Worm (Caenorhabditis elegans) whole organism, L3 larva: ENCODE results near the gene alh-9.
A peak's percentile ranks its signal among the peaks of the same experiment; 100 is the strongest.

Experiments
- R02D3.7 ChIP-seq: fragments of 150-350 bp; optimal IDR thresholded peaks from 2 replicates; lab custom pipeline; 2014; ENCODE audit warnings: missing biosample characterization, missing genetic modification characterization
- ZK546.5 ChIP-seq: sonication (generic microtip); optimal IDR thresholded peaks from 2 replicates; lab custom pipeline; 2017; ENCODE audit warnings: missing biosample characterization, missing genetic modification characterization
- aly-2 ChIP-seq: fragments of 150-350 bp; optimal IDR thresholded peaks from 2 replicates; lab custom pipeline; 2014; ENCODE audit warnings: missing biosample characterization, missing genetic modification characterization
- ama-1 ChIP-seq: fragments of 150-350 bp; optimal IDR thresholded peaks from 2 replicates; lab custom pipeline; 2018
- ceh-16 ChIP-seq: sonication (generic microtip); optimal IDR thresholded peaks from 2 replicates; lab custom pipeline; 2017; ENCODE audit warnings: missing biosample characterization, missing genetic modification characterization
- daf-12 ChIP-seq: fragments of 150-350 bp; optimal IDR thresholded peaks from 2 replicates; lab custom pipeline; 2014; ENCODE audit warnings: missing biosample characterization, missing genetic modification reagents, missing genetic modification characterization
- egl-27 ChIP-seq: sonication (generic microtip); optimal IDR thresholded peaks from 4 replicates; lab custom pipeline; 2017; ENCODE audit warnings: missing biosample characterization, missing genetic modification reagents, missing genetic modification characterization
- egl-5 ChIP-seq: fragments of 150-350 bp; optimal IDR thresholded peaks from 2 replicates; lab custom pipeline; 2017; ENCODE audit warnings: missing biosample characterization, missing genetic modification reagents, missing genetic modification characterization, inconsistent platforms
- elt-1 ChIP-seq: fragments of 150-350 bp; optimal IDR thresholded peaks from 2 replicates; lab custom pipeline; 2014; ENCODE audit warnings: missing biosample characterization, missing genetic modification characterization
- elt-2 ChIP-seq: sonication (generic microtip); optimal IDR thresholded peaks from 2 replicates; lab custom pipeline; 2016; ENCODE audit warnings: missing genetic modification reagents, mild to moderate bottlenecking, missing genetic modification characterization, missing compliant biosample characterization
- elt-3 ChIP-seq, 3 experiments: fragments of 150-350 bp in 1 of 3; sonication (generic microtip) in 2 of 3; optimal IDR thresholded peaks; 2 replicates in 2 of 3; 4 replicates in 1 of 3; lab custom pipeline; 2014 to 2017; ENCODE audit warnings: missing biosample characterization in 3 of 3, missing genetic modification characterization in 3 of 3
- eor-1 ChIP-seq, 2 experiments: fragments of 150-350 bp; optimal IDR thresholded peaks; 2 replicates each; lab custom pipeline; 2014 to 2018; ENCODE audit warnings: missing biosample characterization in 2 of 2, missing genetic modification characterization in 2 of 2
- fkh-10 ChIP-seq: sonication (generic microtip); optimal IDR thresholded peaks from 2 replicates; lab custom pipeline; 2017; ENCODE audit warnings: missing biosample characterization, missing genetic modification reagents, missing genetic modification characterization
- hmg-11 ChIP-seq: sonication (generic microtip); optimal IDR thresholded peaks from 2 replicates; lab custom pipeline; 2016; ENCODE audit warnings: missing genetic modification characterization, missing compliant biosample characterization
- jun-1 ChIP-seq: fragments of 150-350 bp; optimal IDR thresholded peaks from 2 replicates; lab custom pipeline; 2014; ENCODE audit warnings: missing biosample characterization, missing genetic modification reagents, missing genetic modification characterization
- lin-15B ChIP-seq: fragments of 150-350 bp; optimal IDR thresholded peaks from 2 replicates; lab custom pipeline; 2014; ENCODE audit warnings: missing biosample characterization, missing genetic modification characterization
- lin-39 ChIP-seq: fragments of 150-350 bp; optimal IDR thresholded peaks from 2 replicates; lab custom pipeline; 2018; ENCODE audit warnings: missing biosample characterization, missing genetic modification reagents, missing genetic modification characterization
- mml-1 ChIP-seq: fragments of 150-350 bp; sonication (generic microtip); optimal IDR thresholded peaks from 3 replicates; lab custom pipeline; 2014; ENCODE audit warnings: missing biosample characterization, missing genetic modification characterization
- nfya-1 ChIP-seq: sonication (generic microtip); optimal IDR thresholded peaks from 2 replicates; lab custom pipeline; 2017; ENCODE audit warnings: missing genetic modification characterization, mild to moderate bottlenecking, missing compliant biosample characterization, antibody characterized with exemption, moderate library complexity; ENCODE audit not compliant: insufficient read depth
- nhr-12 ChIP-seq: fragments of 150-350 bp; optimal IDR thresholded peaks from 2 replicates; lab custom pipeline; 2014; ENCODE audit warnings: missing biosample characterization, missing genetic modification characterization
- nhr-23 ChIP-seq: fragments of 150-350 bp; optimal IDR thresholded peaks from 2 replicates; lab custom pipeline; 2014; ENCODE audit warnings: missing biosample characterization, missing genetic modification reagents, missing genetic modification characterization
- nhr-25 ChIP-seq: sonication (generic microtip); optimal IDR thresholded peaks from 2 replicates; lab custom pipeline; 2017; ENCODE audit warnings: missing biosample characterization, missing genetic modification characterization
- nhr-28 ChIP-seq: fragments of 150-350 bp; optimal IDR thresholded peaks from 2 replicates; lab custom pipeline; 2014; ENCODE audit warnings: missing biosample characterization, missing genetic modification characterization
- nhr-43 ChIP-seq: sonication (generic microtip); optimal IDR thresholded peaks from 2 replicates; lab custom pipeline; 2016; ENCODE audit warnings: mild to moderate bottlenecking, missing genetic modification characterization, missing compliant biosample characterization; ENCODE audit not compliant: poor library complexity, severe bottlenecking
- nhr-76 ChIP-seq: fragments of 150-350 bp; sonication (generic microtip); optimal IDR thresholded peaks from 5 replicates; lab custom pipeline; 2014; ENCODE audit warnings: missing biosample characterization, missing genetic modification characterization
- pha-4 ChIP-seq: fragments of 150-350 bp; optimal IDR thresholded peaks from 2 replicates; lab custom pipeline; 2014; ENCODE audit warnings: missing biosample characterization, missing genetic modification reagents, missing genetic modification characterization
- pqm-1 ChIP-seq: fragments of 150-350 bp; optimal IDR thresholded peaks from 2 replicates; lab custom pipeline; 2017; ENCODE audit warnings: missing biosample characterization, missing genetic modification characterization, inconsistent platforms
- snpc-4 ChIP-seq: fragments of 150-350 bp; optimal IDR thresholded peaks from 2 replicates; lab custom pipeline; 2014; ENCODE audit warnings: missing biosample characterization, missing genetic modification characterization
- unc-39 ChIP-seq: sonication (generic microtip); optimal IDR thresholded peaks from 4 replicates; lab custom pipeline; 2017; ENCODE audit warnings: missing biosample characterization, missing genetic modification characterization
- unc-62 ChIP-seq: fragments of 150-350 bp; sonication (generic microtip); optimal IDR thresholded peaks from 4 replicates; lab custom pipeline; 2014; ENCODE audit warnings: missing biosample characterization, missing genetic modification reagents, missing genetic modification characterization
- ztf-11 ChIP-seq: fragments of 150-350 bp; optimal IDR thresholded peaks from 2 replicates; lab custom pipeline; 2014; ENCODE audit warnings: missing biosample characterization, missing genetic modification characterization
- ztf-4 ChIP-seq: fragments of 150-350 bp; optimal IDR thresholded peaks from 2 replicates; lab custom pipeline; 2014; ENCODE audit warnings: missing biosample characterization, missing genetic modification characterization

Gene alh-9

DNA sequence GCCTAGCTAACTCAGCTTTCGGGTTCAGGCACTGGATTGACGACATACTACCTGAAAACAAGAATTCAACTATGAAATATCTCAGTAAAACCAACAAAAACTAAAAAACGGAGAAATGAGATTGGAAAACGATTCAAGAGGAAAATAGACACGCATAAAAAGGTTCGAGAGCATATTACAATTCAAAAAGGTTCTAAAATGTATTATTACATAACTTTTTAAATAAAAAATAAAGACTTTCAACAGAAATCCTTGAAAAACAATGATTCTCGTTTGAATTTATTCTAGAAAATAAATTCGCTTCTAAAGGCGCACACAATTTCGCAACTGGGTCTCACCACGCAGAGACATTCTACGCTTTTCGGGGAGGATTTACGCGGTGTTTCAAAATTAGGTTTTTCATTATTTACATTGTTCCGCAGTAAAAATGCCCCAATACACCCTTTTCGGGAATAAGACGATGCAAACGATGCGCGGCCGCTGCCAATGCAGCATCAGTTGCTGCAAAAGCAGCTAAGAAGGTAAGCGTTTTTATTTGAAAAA, at the start of gene alh-9, which contains the start of gene cct-6:
TSS of gene alh-9 (plus strand) at position 382 of the 543 bp plus-strand sequence.
TSS of gene cct-6 (minus strand) at position 51 of the 543 bp plus-strand sequence.
- TF ChIP-seq nhr-43 (peak; percentile 6), lin-15B (tag; lab: Kevin White, UChicago) (peak; percentile 87), nhr-25 (peak; percentile 71), nhr-23 (tag; lab: Kevin White, UChicago) (peak; percentile 79), elt-1 (peak; percentile 10), elt-2 (tag; lab: Kevin White, UChicago) (peak; percentile 42), pha-4 (tag; lab: Kevin White, UChicago) (peak; percentile 99), unc-62 (GFP tag; lab: Kevin White, UChicago) (no peak), hmg-11 (peak; percentile 33), fkh-10 (peak; percentile 10), mml-1 (no peak), nhr-12 (no peak), snpc-4 (peak; percentile 70), pqm-1 (tag; lab: Kevin White, UChicago) (peak; percentile 48), R02D3.7 (peak; percentile 94), ama-1 (lab: Kevin White, UChicago) (peak; percentile 82), egl-27 (tag; lab: Kevin White, UChicago) (peak; percentile 7), ZK546.5 (tag; lab: Kevin White, UChicago) (no peak), jun-1 (peak; percentile 24), lin-39 (tag; lab: Kevin White, UChicago) (peak; percentile 88), egl-5 (tag; lab: Kevin White, UChicago) (peak; percentile 97), nfya-1 (tag; lab: Kevin White, UChicago) (peak; percentile 89), eor-1 (tag; optimal IDR thresholded peaks at IDR 0.05; lab: Kevin White, UChicago) (no peak)

DNA sequence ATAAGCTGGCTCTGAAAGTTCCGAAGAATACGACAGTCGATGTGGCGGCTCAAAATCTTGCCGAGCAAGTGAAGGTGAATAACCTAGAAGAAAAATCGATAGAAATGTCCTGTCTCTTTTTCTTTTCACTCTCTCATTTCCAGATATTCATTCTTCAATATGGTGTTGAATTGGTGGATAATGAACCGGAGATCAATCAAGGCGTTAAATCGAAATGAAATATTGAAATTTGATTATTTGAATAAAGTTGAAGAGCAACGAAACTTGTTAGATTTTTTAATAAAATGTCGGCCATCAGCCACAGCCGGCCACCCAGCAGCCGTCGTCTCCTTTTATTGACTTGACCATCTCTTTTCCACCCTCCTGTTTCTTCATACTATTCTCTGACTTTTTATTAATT, 49.1 kb upstream of the alh-9 start, which contains the start of gene R12B2.2:
TSS of gene R12B2.2 (plus strand) at position 301 of the 400 bp plus-strand sequence.
- peak; percentile 6 for TF ChIP-seq hmg-11
- TF ChIP-seq fkh-10: no peak

DNA sequence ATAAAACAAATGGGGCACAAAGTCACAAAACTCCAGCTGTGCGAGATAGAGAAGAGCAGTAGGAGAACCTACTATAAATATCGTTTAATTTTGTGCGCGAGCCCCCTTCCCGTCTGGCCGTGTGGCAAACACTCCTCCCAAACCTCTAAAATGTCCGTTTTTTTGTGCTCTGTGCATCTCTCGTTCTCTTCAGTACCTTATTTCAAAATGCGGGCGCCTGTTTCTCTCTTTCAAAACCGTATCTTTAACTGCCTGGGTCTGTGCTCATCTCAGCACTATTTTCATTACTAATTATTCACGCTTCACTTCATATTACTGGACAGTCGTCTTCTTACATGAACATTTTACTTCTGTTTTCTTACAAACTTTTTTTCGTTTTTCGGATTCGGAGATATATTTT, 45.8 kb upstream of the alh-9 start:
- no peak for TF ChIP-seq aly-2 (tag; lab: Kevin White, UChicago)
- peak; percentile 12 for TF ChIP-seq elt-2 (tag; lab: Kevin White, UChicago)
- no peak for TF ChIP-seq fkh-10
- no peak for TF ChIP-seq nhr-28 (tag; lab: Kevin White, UChicago)
- no peak for TF ChIP-seq nhr-76 (tag; lab: Kevin White, UChicago)
- TF ChIP-seq daf-12 (tag; lab: Kevin White, UChicago): no peak
- peak; percentile 70 for TF ChIP-seq pha-4 (tag; lab: Kevin White, UChicago)
- TF ChIP-seq ztf-4 (tag; lab: Kevin White, UChicago): no peak
- TF ChIP-seq elt-3 (tag; optimal IDR thresholded peaks at IDR 0.05; lab: Kevin White, UChicago): no peak
- no peak for TF ChIP-seq elt-1
- no peak for TF ChIP-seq nhr-23 (tag; lab: Kevin White, UChicago)
- TF ChIP-seq ceh-16 (tag; lab: Kevin White, UChicago): no peak
- TF ChIP-seq jun-1: no peak
- TF ChIP-seq pqm-1 (tag; lab: Kevin White, UChicago): peak; percentile 18

DNA sequence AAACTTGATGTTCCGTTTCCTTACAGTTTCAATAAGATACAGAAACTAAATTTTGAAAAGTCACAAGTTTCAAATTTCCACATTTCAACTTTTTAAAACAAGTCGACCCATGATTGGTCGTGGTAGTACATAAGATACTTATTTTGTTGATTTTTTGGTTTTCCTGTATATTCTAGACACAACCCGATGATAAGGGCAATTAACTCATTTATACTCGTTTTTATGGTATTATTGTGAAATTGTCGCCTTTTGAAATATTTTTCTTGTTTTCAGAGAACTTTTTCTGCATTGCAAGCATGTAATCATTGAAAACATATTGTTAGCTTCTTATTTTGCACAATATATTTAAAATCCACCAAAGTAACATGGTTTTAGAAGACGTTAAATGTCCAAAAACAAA, 43.9 kb upstream of the alh-9 start:
- TF ChIP-seq ama-1 (lab: Kevin White, UChicago) (no peak), elt-1 (no peak), nhr-28 (tag; lab: Kevin White, UChicago) (no peak), unc-39 (no peak), pha-4 (tag; lab: Kevin White, UChicago) (no peak), jun-1 (no peak), unc-62 (GFP tag; lab: Kevin White, UChicago) (no peak), ztf-11 (tag; lab: Kevin White, UChicago) (no peak)

DNA sequence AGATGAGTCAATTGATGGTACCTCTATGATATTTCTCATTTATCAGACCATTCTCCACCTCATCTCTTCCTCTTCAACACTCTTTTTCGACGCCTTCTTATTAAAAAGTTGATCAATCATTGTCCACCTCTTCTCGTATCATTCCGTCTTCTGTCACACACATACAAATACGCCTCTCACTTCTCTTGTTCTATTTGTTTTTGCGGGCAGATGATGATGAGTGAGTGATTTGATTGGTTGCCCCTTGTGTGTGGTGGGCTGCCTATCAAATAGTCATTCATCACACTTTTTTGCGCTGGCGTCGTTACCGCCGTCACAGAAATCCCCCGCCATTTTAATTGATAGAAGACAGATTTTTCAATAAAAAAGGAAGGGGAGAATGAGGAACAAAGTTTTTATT, 43.1 kb upstream of the alh-9 start:
- peak; percentile 69 for TF ChIP-seq nhr-23 (tag; lab: Kevin White, UChicago)
- TF ChIP-seq egl-27 (tag; lab: Kevin White, UChicago): peak; percentile 18
- peak; percentile 41 for TF ChIP-seq nhr-43
- TF ChIP-seq unc-62 (GFP tag; lab: Kevin White, UChicago): peak; percentile 18
- TF ChIP-seq nhr-25: peak; percentile 58
- peak; percentile 73 for TF ChIP-seq nfya-1 (tag; lab: Kevin White, UChicago)
- TF ChIP-seq unc-39: no peak
- TF ChIP-seq elt-3 (tag; optimal IDR thresholded peaks at IDR 0.05; lab: Kevin White, UChicago): peak in 2 of 3 experiments; percentile 19 to 82
- TF ChIP-seq ZK546.5 (tag; lab: Kevin White, UChicago): no peak
- no peak for TF ChIP-seq lin-39 (tag; lab: Kevin White, UChicago)
